Worm (Caenorhabditis elegans): ENCODE measurements around the gene R05A10.8.

ce11 chrIV:14196176-14196575, 38.2 kb upstream of the R05A10.8 start, which contains the start of gene F02H6.2:
- TF ChIP-seq unc-39 (tag; optimal IDR thresholded peaks at IDR 0.05), result no peak
- TF ChIP-seq nhr-12 (tag; optimal IDR thresholded peaks at IDR 0.05), result no peak

Data from whole organism, L2 larva.